Worm (Caenorhabditis elegans): ENCODE measurements around the gene nekl-3.

DNA sequence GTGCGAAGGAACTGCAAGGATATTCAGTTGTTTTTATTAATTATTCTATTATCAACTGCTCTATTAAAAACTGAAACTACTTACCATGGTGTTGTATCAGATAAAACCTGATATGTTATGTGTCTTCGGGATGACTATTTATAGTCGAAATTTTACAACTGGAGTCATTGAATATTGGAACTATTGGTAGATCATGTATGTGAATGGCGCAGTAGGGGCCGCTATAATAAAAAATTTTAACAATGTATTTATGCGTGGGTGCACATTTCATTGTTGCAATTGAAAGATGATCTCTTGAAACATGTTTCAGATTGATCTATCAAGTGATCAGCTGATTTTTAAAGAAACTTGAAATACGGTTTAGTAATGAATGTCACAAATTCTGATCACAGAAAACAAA is 32.3 kb downstream of the nekl-3 start, which contains the start of gene nspc-14:
- TF ChIP-seq elt-3 (tag; optimal IDR thresholded peaks at IDR 0.05) (no peak), mls-2 (tag; optimal IDR thresholded peaks at IDR 0.05) (no peak), unc-39 (tag; optimal IDR thresholded peaks at IDR 0.05) (no peak), sptf-1 (tag; optimal IDR thresholded peaks at IDR 0.05) (no peak), snpc-4 (tag; optimal IDR thresholded peaks at IDR 0.05) (no peak), elt-1 (tag; optimal IDR thresholded peaks at IDR 0.05; ENCODE audit: borderline replicate concordance, insufficient read depth) (no peak), ceh-83 (GFP tag; optimal IDR thresholded peaks at IDR 0.05) (no peak), nhr-237 (tag; optimal IDR thresholded peaks at IDR 0.05) (no peak), nhr-28 (tag; optimal IDR thresholded peaks at IDR 0.05) (no peak), mep-1 (tag; optimal IDR thresholded peaks at IDR 0.05) (no peak)

Measured in whole organism, mixed stage, embryonic.